Worm (Caenorhabditis elegans) whole organism, L2 larva: ENCODE measurements around the gene memb-2.

ENCODE experiments used
- C34F6.9 ChIP-seq: fragments of 150-350 bp; optimal IDR thresholded peaks from 2 replicates; lab custom pipeline; 2014; ENCODE audit warnings: missing biosample characterization, missing genetic modification characterization
- R02D3.7 ChIP-seq: fragments of 150-350 bp; optimal IDR thresholded peaks from 2 replicates; lab custom pipeline; 2014; ENCODE audit warnings: missing biosample characterization, missing genetic modification characterization
- ZK546.5 ChIP-seq: sonication (generic microtip); optimal IDR thresholded peaks from 2 replicates; lab custom pipeline; 2017; ENCODE audit warnings: missing biosample characterization, missing genetic modification characterization
- aly-2 ChIP-seq: fragments of 150-350 bp; optimal IDR thresholded peaks from 2 replicates; lab custom pipeline; 2014; ENCODE audit warnings: missing biosample characterization, missing genetic modification characterization
- ama-1 ChIP-seq: fragments of 150-350 bp; optimal IDR thresholded peaks from 2 replicates; lab custom pipeline; 2018; ENCODE audit warnings: inconsistent platforms
- ceh-82 ChIP-seq: fragments of 150-350 bp; optimal IDR thresholded peaks from 2 replicates; lab custom pipeline; 2014; ENCODE audit warnings: missing biosample characterization, missing genetic modification characterization
- nhr-10 ChIP-seq: sonication (generic microtip); optimal IDR thresholded peaks from 2 replicates; lab custom pipeline; 2017; ENCODE audit warnings: missing biosample characterization, missing genetic modification characterization
- nhr-11 ChIP-seq: fragments of 150-350 bp; optimal IDR thresholded peaks from 2 replicates; lab custom pipeline; 2014; ENCODE audit warnings: missing biosample characterization, missing genetic modification characterization
- nhr-12 ChIP-seq: fragments of 150-350 bp; optimal IDR thresholded peaks from 2 replicates; lab custom pipeline; 2014; ENCODE audit warnings: missing biosample characterization, missing genetic modification characterization
- nhr-237 ChIP-seq: fragments of 150-350 bp; optimal IDR thresholded peaks from 2 replicates; lab custom pipeline; 2014; ENCODE audit warnings: missing biosample characterization, missing genetic modification characterization
- snpc-4 ChIP-seq: fragments of 150-350 bp; optimal IDR thresholded peaks from 2 replicates; lab custom pipeline; 2014; ENCODE audit warnings: missing biosample characterization, missing genetic modification characterization
- unc-62 ChIP-seq: fragments of 150-350 bp; optimal IDR thresholded peaks from 2 replicates; lab custom pipeline; 2014; ENCODE audit warnings: missing biosample characterization, missing genetic modification reagents, missing genetic modification characterization

- TF ChIP-seq snpc-4 (tag; lab: Kevin White, UChicago) (no peak), nhr-10 (tag; lab: Kevin White, UChicago) (no peak), nhr-12 (tag; lab: Kevin White, UChicago) (no peak), nhr-11 (tag; lab: Kevin White, UChicago) (no peak), R02D3.7 (tag; lab: Kevin White, UChicago) (no peak), C34F6.9 (no peak), ama-1 (lab: Kevin White, UChicago) (no peak), nhr-237 (no peak), ZK546.5 (no peak), aly-2 (tag; lab: Kevin White, UChicago) (no peak), unc-62 (GFP tag; lab: Kevin White, UChicago) (no peak), ceh-82 (no peak)
Observed at ce11 chrV:5628014-5628413, 8.1 kb upstream of the memb-2 start.
